Fruit fly (Drosophila melanogaster) whole organism, wandering third instar larva: Measurements from ENCODE around the gene Hmu.

Experiments used
- CrebA ChIP-seq: fragments of 200-800 bp; sonication (Bioruptor generic); optimal IDR thresholded peaks from 2 replicates; lab custom pipeline; 2016; ENCODE audit warnings: missing biosample characterization, mild to moderate bottlenecking, missing genetic modification characterization, borderline replicate concordance
- HLH106 ChIP-seq: fragments of 200-800 bp; optimal IDR thresholded peaks from 3 replicates; lab custom pipeline; 2019; ENCODE audit warnings: missing biosample characterization, mild to moderate bottlenecking, missing genetic modification characterization, moderate library complexity
- Hr78 ChIP-seq: fragments of >200 bp; optimal IDR thresholded peaks from 2 replicates; lab custom pipeline; 2017; ENCODE audit warnings: missing biosample characterization, missing genetic modification characterization
- Hr83 ChIP-seq: fragments of 200-300 bp; sonication (Bioruptor generic); optimal IDR thresholded peaks from 2 replicates; lab custom pipeline; 2016; ENCODE audit warnings: missing biosample characterization, mild to moderate bottlenecking, missing genetic modification characterization, moderate library complexity; ENCODE audit not compliant: poor library complexity, severe bottlenecking
- br ChIP-seq: fragments of 200-800 bp; sonication (Bioruptor generic); optimal IDR thresholded peaks from 2 replicates; lab custom pipeline; 2016; ENCODE audit warnings: missing biosample characterization, missing genetic modification characterization
- h ChIP-seq: fragments of 200-800 bp; sonication (Bioruptor generic); optimal IDR thresholded peaks from 3 replicates; lab custom pipeline; 2016; ENCODE audit warnings: missing biosample characterization, mild to moderate bottlenecking, missing genetic modification characterization
- jim ChIP-seq: fragments of 175-275, 200-325 bp; sonication (Bioruptor generic); optimal IDR thresholded peaks from 2 replicates; lab custom pipeline; 2016; ENCODE audit warnings: missing biosample characterization, mild to moderate bottlenecking, missing genetic modification characterization
- psq ChIP-seq: fragments of 200-800 bp; sonication (Bioruptor generic); optimal IDR thresholded peaks from 3 replicates; lab custom pipeline; 2017; ENCODE audit warnings: missing biosample characterization, mild to moderate bottlenecking, missing genetic modification characterization, moderate library complexity
- usp ChIP-seq: fragments of >200 bp; optimal IDR thresholded peaks from 2 replicates; lab custom pipeline; 2017; ENCODE audit warnings: missing biosample characterization, missing genetic modification characterization

DNA sequence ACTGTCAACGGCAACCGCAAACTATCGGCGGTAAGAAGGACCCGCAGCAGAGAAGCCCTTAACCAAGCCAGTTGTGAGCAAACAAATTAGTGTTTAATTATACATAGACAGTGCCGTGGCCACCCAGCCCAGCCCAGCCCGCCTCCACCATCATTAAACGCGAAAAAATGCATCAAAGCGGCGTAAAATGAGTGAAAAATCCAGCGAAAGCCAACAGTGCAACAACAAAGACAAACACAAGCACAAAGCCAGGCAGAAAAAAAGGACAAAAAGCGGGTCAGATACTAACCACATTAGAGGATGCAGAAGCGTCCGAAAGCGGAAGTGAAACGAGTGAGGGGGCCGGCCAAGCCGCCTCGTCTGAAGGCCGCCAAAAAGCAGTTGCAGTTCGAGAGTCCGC lies 51.8 kb downstream of the Hmu start, which contains the start of gene CG42534:
- TF ChIP-seq CrebA (no peak), jim (GFP tag; lab: Kevin White, UChicago) (no peak), h (GFP tag; lab: Kevin White, UChicago) (no peak), psq (GFP tag; lab: Kevin White, UChicago) (no peak), HLH106 (tag; lab: Kevin White, UChicago) (no peak), Hr78 (GFP tag; lab: Kevin White, UChicago) (no peak), Hr83 (no peak), br (GFP tag; lab: Kevin White, UChicago) (no peak), usp (GFP tag; lab: Kevin White, UChicago) (no peak)
